Fruit fly (Drosophila melanogaster): ENCODE data around the gene ImpL1.

Gene ImpL1

DNA sequence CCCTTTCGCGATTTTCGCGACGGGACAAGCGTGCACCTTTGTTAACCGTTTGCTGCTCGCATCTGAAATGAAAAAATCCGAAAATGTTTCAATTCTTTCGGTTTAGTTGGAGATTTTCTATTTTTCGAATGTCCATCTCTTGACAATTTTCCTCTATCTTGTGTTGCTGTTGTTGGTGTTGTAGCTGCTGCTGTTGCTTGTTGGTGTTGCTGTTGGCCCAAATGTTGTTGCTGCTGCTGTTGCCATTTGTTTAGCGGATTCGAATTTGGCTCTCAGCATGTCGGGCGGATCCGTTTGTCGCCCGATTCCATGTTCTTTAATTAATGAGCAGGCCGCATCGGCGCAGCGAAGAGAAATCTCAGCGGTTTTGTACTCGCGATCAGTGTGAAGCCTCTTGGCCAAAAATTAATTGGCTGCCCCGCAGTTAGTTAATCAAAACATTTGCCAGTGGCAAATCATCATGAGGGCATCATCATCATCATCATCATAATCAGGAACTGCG lies 39.8 kb downstream of the ImpL1 start, which contains the start of gene CG32121:
Gene CG32121, minus strand, starts transcription at position 51 of the 502 bp plus-strand sequence.
- TF ChIP-seq CG7045 (GFP tag; optimal IDR thresholded peaks at IDR 0.05) (no peak), CG11617 (GFP tag; optimal IDR thresholded peaks at IDR 0.05) (no peak), pad (GFP tag; optimal IDR thresholded peaks at IDR 0.05) (no peak), bab1 (GFP tag; optimal IDR thresholded peaks at IDR 0.05) (no peak), CG14711 (tag; optimal IDR thresholded peaks at IDR 0.05) (no peak), Clk (GFP tag; optimal IDR thresholded peaks at IDR 0.05) (no peak), CG12768 (GFP tag; optimal IDR thresholded peaks at IDR 0.05) (no peak), Hr96 (GFP tag; optimal IDR thresholded peaks at IDR 0.05) (no peak), CG33017 (tag; optimal IDR thresholded peaks at IDR 0.05) (no peak), Mnt (GFP tag; optimal IDR thresholded peaks at IDR 0.05) (no peak), tj (GFP tag; optimal IDR thresholded peaks at IDR 0.05) (no peak), kay (GFP tag; ENCODE audit: borderline replicate concordance) (no peak), CG7101 (tag; optimal IDR thresholded peaks at IDR 0.05) (no peak), ovo (GFP tag; optimal IDR thresholded peaks at IDR 0.05) (no peak)

DNA sequence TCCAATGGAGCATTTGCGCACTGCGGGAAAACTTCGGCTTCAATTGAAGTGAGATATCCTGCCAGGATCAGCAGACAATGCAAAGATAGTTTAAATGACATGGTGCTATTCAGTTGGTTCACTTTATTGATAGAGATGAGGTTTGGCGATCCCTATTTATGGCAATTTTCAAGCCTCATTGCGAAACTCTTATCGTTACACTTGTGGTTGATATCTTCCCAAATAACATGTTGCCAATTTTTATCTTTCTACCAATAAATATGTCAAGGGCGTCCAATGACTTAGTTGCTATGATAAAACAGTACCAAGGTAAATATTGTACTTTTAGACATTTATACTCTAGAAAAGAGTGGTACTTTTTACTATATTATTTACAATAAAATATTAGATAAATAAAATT lies 41.5 kb downstream of the ImpL1 start, which contains the start of gene CG33263:
Gene CG33263, minus strand, starts transcription at position 101 of the 400 bp plus-strand sequence.
- TF ChIP-seq bab1 (GFP tag; optimal IDR thresholded peaks at IDR 0.05) (no peak), CG14711 (tag; optimal IDR thresholded peaks at IDR 0.05) (no peak), CG5204 (GFP tag; optimal IDR thresholded peaks at IDR 0.05) (no peak), Mnt (GFP tag; optimal IDR thresholded peaks at IDR 0.05) (no peak)

DNA sequence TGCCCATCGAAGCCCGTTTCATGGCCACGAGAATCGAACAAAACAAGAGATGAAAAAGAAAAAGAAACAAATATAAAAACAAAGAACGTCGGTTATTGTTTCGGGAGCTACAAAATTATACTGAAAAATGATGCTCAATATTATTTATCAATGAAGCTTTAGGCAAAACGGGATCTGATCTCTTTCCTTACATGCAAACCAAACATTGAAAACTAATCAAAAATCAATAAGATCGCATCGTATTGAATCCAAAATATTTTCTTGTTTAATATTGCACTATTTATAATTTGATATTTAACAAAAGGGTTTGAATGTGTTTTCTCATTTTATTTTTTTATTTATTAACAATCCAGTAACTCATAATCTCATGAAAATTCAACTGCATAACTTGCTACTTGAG lies 43.0 kb downstream of the ImpL1 start, which contains the start of gene CG14106:
Gene CG14106, minus strand, starts transcription at position 101 of the 400 bp plus-strand sequence.
- no peak for TF ChIP-seq CG7101 (tag; optimal IDR thresholded peaks at IDR 0.05)
- TF ChIP-seq CG12768 (GFP tag; optimal IDR thresholded peaks at IDR 0.05), result no peak
- TF ChIP-seq pad (GFP tag; optimal IDR thresholded peaks at IDR 0.05), result no peak
- TF ChIP-seq CG1620 (GFP tag; optimal IDR thresholded peaks at IDR 0.05), result no peak
- no peak for TF ChIP-seq Mnt (GFP tag; optimal IDR thresholded peaks at IDR 0.05)
- TF ChIP-seq Crg-1 (GFP tag; optimal IDR thresholded peaks at IDR 0.05), result no peak
- TF ChIP-seq Clk (GFP tag; optimal IDR thresholded peaks at IDR 0.05), result no peak
- no peak for TF ChIP-seq CG11617 (GFP tag; optimal IDR thresholded peaks at IDR 0.05)
- TF ChIP-seq ovo (GFP tag; optimal IDR thresholded peaks at IDR 0.05), result no peak
- TF ChIP-seq CG14711 (tag; optimal IDR thresholded peaks at IDR 0.05), result no peak
- no peak for TF ChIP-seq cic (GFP tag; optimal IDR thresholded peaks at IDR 0.05)
- TF ChIP-seq CG5204 (GFP tag; optimal IDR thresholded peaks at IDR 0.05), result no peak
- no peak for TF ChIP-seq cnc (optimal IDR thresholded peaks at IDR 0.05)
- TF ChIP-seq CG7045 (GFP tag; optimal IDR thresholded peaks at IDR 0.05), result no peak
- no peak for TF ChIP-seq Hr96 (GFP tag; optimal IDR thresholded peaks at IDR 0.05)
- TF ChIP-seq CG33017 (tag; optimal IDR thresholded peaks at IDR 0.05), result no peak
- no peak for TF ChIP-seq bab1 (GFP tag; optimal IDR thresholded peaks at IDR 0.05)
- TF ChIP-seq toe (GFP tag; optimal IDR thresholded peaks at IDR 0.05), result no peak
- no peak for TF ChIP-seq tj (GFP tag; optimal IDR thresholded peaks at IDR 0.05)
- no peak for TF ChIP-seq kay (GFP tag; ENCODE audit: borderline replicate concordance)

DNA sequence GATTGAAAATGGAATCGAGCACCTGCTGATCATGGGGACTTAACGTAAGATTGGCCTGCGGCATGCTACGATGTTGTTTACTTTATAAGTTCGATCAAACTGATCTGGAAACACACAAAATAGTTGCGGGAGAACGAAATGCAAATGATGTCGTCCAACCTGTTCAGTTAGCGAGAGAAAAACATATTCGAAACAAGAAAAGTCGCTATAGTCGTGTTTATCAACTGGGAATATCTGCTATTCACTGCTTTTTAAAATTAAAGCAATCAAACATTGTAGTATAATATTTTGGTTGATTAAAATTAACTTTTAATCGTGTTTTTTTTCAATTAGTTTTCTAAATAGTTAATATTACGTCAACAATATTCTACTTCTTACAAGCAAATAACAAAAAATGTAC lies 44.0 kb downstream of the ImpL1 start, which contains the start of gene CG14105:
Gene CG14105, minus strand, starts transcription at position 101 of the 400 bp plus-strand sequence.
- TF ChIP-seq Clk (GFP tag; optimal IDR thresholded peaks at IDR 0.05), result no peak
- no peak for TF ChIP-seq Crg-1 (GFP tag; optimal IDR thresholded peaks at IDR 0.05)
- no peak for TF ChIP-seq CG11617 (GFP tag; optimal IDR thresholded peaks at IDR 0.05)
- TF ChIP-seq CG1620 (GFP tag; optimal IDR thresholded peaks at IDR 0.05), result no peak
- no peak for TF ChIP-seq bab1 (GFP tag; optimal IDR thresholded peaks at IDR 0.05)
- no peak for TF ChIP-seq pad (GFP tag; optimal IDR thresholded peaks at IDR 0.05)
- TF ChIP-seq CG12768 (GFP tag; optimal IDR thresholded peaks at IDR 0.05), result no peak
- no peak for TF ChIP-seq CG14711 (tag; optimal IDR thresholded peaks at IDR 0.05)
- TF ChIP-seq CG33017 (tag; optimal IDR thresholded peaks at IDR 0.05), result no peak
- TF ChIP-seq ovo (GFP tag; optimal IDR thresholded peaks at IDR 0.05), result no peak
- no peak for TF ChIP-seq CG7045 (GFP tag; optimal IDR thresholded peaks at IDR 0.05)
- no peak for TF ChIP-seq CG5204 (GFP tag; optimal IDR thresholded peaks at IDR 0.05)
- TF ChIP-seq cnc (optimal IDR thresholded peaks at IDR 0.05), result no peak
- TF ChIP-seq kay (GFP tag; ENCODE audit: borderline replicate concordance), result no peak
- TF ChIP-seq cic (GFP tag; optimal IDR thresholded peaks at IDR 0.05), result no peak
- TF ChIP-seq Hr96 (GFP tag; optimal IDR thresholded peaks at IDR 0.05), result no peak

- TF ChIP-seq toe (GFP tag; optimal IDR thresholded peaks at IDR 0.05), result no peak
- no peak for TF ChIP-seq Hr96 (GFP tag; optimal IDR thresholded peaks at IDR 0.05)
- no peak for TF ChIP-seq CG12768 (GFP tag; optimal IDR thresholded peaks at IDR 0.05)
- TF ChIP-seq CG7101 (tag; optimal IDR thresholded peaks at IDR 0.05), result no peak
- TF ChIP-seq pad (GFP tag; optimal IDR thresholded peaks at IDR 0.05), result no peak
- TF ChIP-seq cnc (optimal IDR thresholded peaks at IDR 0.05), result no peak
- no peak for TF ChIP-seq cic (GFP tag; optimal IDR thresholded peaks at IDR 0.05)
- no peak for TF ChIP-seq ovo (GFP tag; optimal IDR thresholded peaks at IDR 0.05)
- TF ChIP-seq CG11617 (GFP tag; optimal IDR thresholded peaks at IDR 0.05), result no peak
- no peak for TF ChIP-seq Mnt (GFP tag; optimal IDR thresholded peaks at IDR 0.05)
- no peak for TF ChIP-seq tj (GFP tag; optimal IDR thresholded peaks at IDR 0.05)
- TF ChIP-seq CG7045 (GFP tag; optimal IDR thresholded peaks at IDR 0.05), result no peak
These were observed 47.6 kb downstream of the ImpL1 start for dm6 chr3L:13430171-13430570.

DNA sequence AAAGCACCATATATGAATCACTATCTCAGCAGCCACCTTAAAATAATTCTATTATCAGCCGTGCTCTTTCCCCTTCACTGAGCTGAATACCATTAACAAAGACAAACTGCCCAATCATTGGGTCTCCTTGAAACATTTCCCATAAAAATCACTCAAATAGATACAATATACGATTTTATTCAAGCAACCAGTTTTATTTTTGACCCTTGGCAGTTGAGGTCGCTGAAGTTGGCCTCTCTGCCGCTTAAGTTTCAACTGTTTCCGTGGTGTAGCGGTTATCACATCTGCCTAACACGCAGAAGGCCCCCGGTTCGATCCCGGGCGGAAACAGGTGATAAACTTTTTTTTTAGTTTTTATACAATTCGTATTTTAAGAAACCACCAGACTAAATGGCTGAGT lies 50.2 kb downstream of the ImpL1 start:
- TF ChIP-seq ovo (GFP tag; optimal IDR thresholded peaks at IDR 0.05) (no peak), CG12768 (GFP tag; optimal IDR thresholded peaks at IDR 0.05) (no peak), tj (GFP tag; optimal IDR thresholded peaks at IDR 0.05) (no peak), toe (GFP tag; optimal IDR thresholded peaks at IDR 0.05) (no peak), cic (GFP tag; optimal IDR thresholded peaks at IDR 0.05) (no peak)
